Worm (Caenorhabditis elegans) whole organism, L4/young adult: ENCODE data around the gene C03B1.9.

Source experiments
- W03F9.2 ChIP-seq: fragments of 150-350 bp; optimal IDR thresholded peaks from 2 replicates; lab custom pipeline; 2014; ENCODE audit warnings: missing biosample characterization, missing genetic modification characterization
- dao-5 ChIP-seq: sonication (generic microtip); optimal IDR thresholded peaks from 2 replicates; lab custom pipeline; 2016; ENCODE audit warnings: missing genotype, missing genetic modification characterization, moderate library complexity, missing compliant biosample characterization
- him-1 ChIP-seq: sonication (generic microtip); optimal IDR thresholded peaks from 2 replicates; lab custom pipeline; 2016; ENCODE audit warnings: missing genotype, missing genetic modification reagents, missing genetic modification characterization, missing compliant biosample characterization

DNA sequence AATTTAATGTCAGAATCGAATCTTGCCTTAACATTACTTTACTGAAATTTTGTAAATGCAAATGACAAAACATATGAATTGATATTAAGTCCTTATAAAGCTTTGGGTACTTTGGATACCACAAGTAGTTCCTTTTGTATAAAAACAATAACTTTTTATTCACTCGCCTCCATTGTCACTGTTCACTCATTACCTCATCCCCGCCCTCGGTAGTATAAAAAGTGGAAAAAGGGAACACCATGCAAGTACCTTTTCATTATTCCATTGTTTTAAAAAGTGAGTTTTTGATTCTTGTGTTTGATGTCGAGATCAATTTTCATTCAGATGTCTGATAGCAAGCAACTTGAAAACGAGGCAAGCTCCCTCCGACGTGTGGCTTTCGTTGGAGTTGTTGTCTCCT, 12.9 kb downstream of the C03B1.9 start, which contains the start of gene col-171:
- TF ChIP-seq him-1 (tag; lab: Kevin White, UChicago) (no peak), W03F9.2 (tag; lab: Kevin White, UChicago) (no peak), dao-5 (no peak)
